Fruit fly (Drosophila melanogaster) whole organism, embryonic: Measurements from ENCODE around the gene CG15332.

Source experiments
- Antp ChIP-seq: fragments of 200-800 bp; sonication (Bioruptor generic); optimal IDR thresholded peaks from 3 replicates; lab custom pipeline; 2016; ENCODE audit warnings: missing biosample characterization, missing genetic modification characterization
- B-H1 ChIP-seq: fragments of 200-800 bp; sonication (Bioruptor generic); IDR thresholded peaks from 3 replicates; pipeline ENCODE4 v1.3.6; 2022; ENCODE audit warnings: missing biosample characterization, missing genetic modification characterization
- CG10543 ChIP-seq: fragments of 200-800 bp; sonication (Bioruptor generic); optimal IDR thresholded peaks from 3 replicates; lab custom pipeline; 2017; ENCODE audit warnings: missing biosample characterization, mild to moderate bottlenecking, missing genetic modification characterization, moderate library complexity
- CG11695 ChIP-seq: fragments of 200-800 bp; sonication (Bioruptor generic); IDR thresholded peaks from 3 replicates; pipeline ENCODE4 v1.3.6; 2022; ENCODE audit warnings: missing biosample characterization, missing genetic modification characterization
- CG12104 ChIP-seq: fragments of 200-800 bp; sonication (Bioruptor generic); optimal IDR thresholded peaks from 3 replicates; lab custom pipeline; 2016; ENCODE audit warnings: missing biosample characterization, missing genetic modification characterization
- CG12391 ChIP-seq: fragments of 200-800 bp; sonication (Bioruptor generic); optimal IDR thresholded peaks from 3 replicates; lab custom pipeline; 2018; ENCODE audit warnings: missing biosample characterization, mild to moderate bottlenecking, missing genetic modification characterization, moderate library complexity
- CG12769 ChIP-seq: fragments of 200-800 bp; sonication (Bioruptor generic); optimal IDR thresholded peaks from 2 replicates; lab custom pipeline; 2019; ENCODE audit warnings: missing biosample characterization, mild to moderate bottlenecking, missing genetic modification characterization, moderate library complexity
- CG14441 ChIP-seq: fragments of 200-800 bp; sonication (Bioruptor generic); IDR thresholded peaks from 2 replicates; pipeline ENCODE4 v1.3.6; 2022; ENCODE audit warnings: missing biosample characterization, missing genetic modification characterization
- CG30403 ChIP-seq: fragments of 200-800 bp; sonication (Bioruptor generic); optimal IDR thresholded peaks from 3 replicates; lab custom pipeline; 2016; ENCODE audit warnings: missing biosample characterization, missing genetic modification characterization
- CG3065 ChIP-seq: fragments of 200-800 bp; sonication (Bioruptor generic); optimal IDR thresholded peaks from 2 replicates; lab custom pipeline; 2016; ENCODE audit warnings: missing biosample characterization, missing genetic modification characterization
- CG31365 ChIP-seq: fragments of 200-800 bp; sonication (Bioruptor generic); optimal IDR thresholded peaks from 2 replicates; lab custom pipeline; 2018; ENCODE audit warnings: missing biosample characterization, mild to moderate bottlenecking, missing genetic modification characterization
- CG32532 ChIP-seq: fragments of 200-800 bp; sonication (Bioruptor generic); IDR thresholded peaks from 2 replicates; pipeline ENCODE4 v1.3.6; 2022; ENCODE audit warnings: missing biosample characterization, missing genetic modification characterization
- CG32772 ChIP-seq: fragments of 200-800 bp; sonication (Bioruptor generic); IDR thresholded peaks from 2 replicates; pipeline ENCODE4 v1.3.6; 2022; ENCODE audit warnings: missing biosample characterization, missing genetic modification characterization
- CG3726 ChIP-seq: fragments of 200-800 bp; sonication (Bioruptor generic); IDR thresholded peaks from 3 replicates; pipeline ENCODE4, ENCODE4 v1.3.6; 2022; ENCODE audit warnings: missing biosample characterization, missing genetic modification characterization
- CG6689 ChIP-seq: fragments of 200-800 bp; sonication (Bioruptor generic); IDR thresholded peaks from 2 replicates; pipeline ENCODE4 v1.3.6; 2022; ENCODE audit warnings: missing biosample characterization, missing genetic modification characterization
- CG6813 ChIP-seq: fragments of 200-800 bp; sonication (Bioruptor generic); optimal IDR thresholded peaks from 2 replicates; lab custom pipeline; 2017; ENCODE audit warnings: missing biosample characterization, missing genetic modification characterization, mild to moderate bottlenecking, moderate library complexity, missing genetic modification reagents
- CG7839 ChIP-seq: fragments of 200-800 bp; sonication (Bioruptor generic); optimal IDR thresholded peaks from 3 replicates; lab custom pipeline; 2018; ENCODE audit warnings: missing biosample characterization, mild to moderate bottlenecking, missing genetic modification characterization, moderate library complexity
- CG8359 ChIP-seq: fragments of 200-800 bp; sonication (Bioruptor generic); optimal IDR thresholded peaks from 2 replicates; lab custom pipeline; 2017; ENCODE audit warnings: missing biosample characterization, mild to moderate bottlenecking, missing genetic modification characterization, borderline replicate concordance
- CG8765 ChIP-seq: fragments of 200-800 bp; sonication (Bioruptor generic); IDR thresholded peaks from 2 replicates; pipeline ENCODE4 v1.3.6; 2022; ENCODE audit warnings: missing biosample characterization, missing genetic modification characterization
- CG9797 ChIP-seq: fragments of 200-800 bp; sonication (Bioruptor generic); optimal IDR thresholded peaks from 3 replicates; lab custom pipeline; 2018; ENCODE audit warnings: missing biosample characterization, mild to moderate bottlenecking, missing genetic modification characterization
- CkIIα-i1 ChIP-seq: fragments of 200-800 bp; sonication (Bioruptor generic); IDR thresholded peaks from 2 replicates; pipeline ENCODE4 v1.3.6; 2022; ENCODE audit warnings: missing biosample characterization, missing genetic modification characterization
- Hey ChIP-seq: fragments of 200-800 bp; sonication (Bioruptor generic); optimal IDR thresholded peaks from 3 replicates; lab custom pipeline; 2018; ENCODE audit warnings: missing biosample characterization, mild to moderate bottlenecking, missing genetic modification characterization
- Hr39 ChIP-seq: fragments of >200 bp; optimal IDR thresholded peaks from 2 replicates; lab custom pipeline; 2017
- Lhr ChIP-seq: fragments of 200-800 bp; sonication (Bioruptor generic); optimal IDR thresholded peaks from 3 replicates; lab custom pipeline; 2017; ENCODE audit warnings: mild to moderate bottlenecking, missing biosample characterization, missing genetic modification reagents, missing genetic modification characterization
- MTF-1 ChIP-seq: fragments of 200-800 bp; sonication (Bioruptor generic); optimal IDR thresholded peaks from 2 replicates; lab custom pipeline; 2018; ENCODE audit warnings: missing biosample characterization, mild to moderate bottlenecking, missing genetic modification characterization, borderline replicate concordance
- Max ChIP-seq: fragments of 200-800 bp; sonication (Bioruptor generic); optimal IDR thresholded peaks from 2 replicates; lab custom pipeline; 2016; ENCODE audit warnings: missing biosample characterization, mild to moderate bottlenecking, missing genetic modification characterization
- Mrtf ChIP-seq: fragments of 200-800 bp; sonication (Bioruptor generic); IDR thresholded peaks from 3 replicates; pipeline ENCODE4 v1.3.6; 2022; ENCODE audit warnings: missing biosample characterization, missing genetic modification characterization
- Nf-YC ChIP-seq: fragments of 200-800 bp; optimal IDR thresholded peaks from 3 replicates; lab custom pipeline; 2019; ENCODE audit warnings: missing biosample characterization, mild to moderate bottlenecking, missing genetic modification characterization, moderate library complexity
- Trl ChIP-seq, 3 experiments: fragments of >200 bp in 2 of 3; fragments of 200-800 bp in 1 of 3; sonication (Bioruptor generic) in 1 of 3; optimal IDR thresholded peaks; 2 replicates in 1 of 3; 3 replicates in 2 of 3; lab custom pipeline; 2016 to 2017; ENCODE audit warnings: missing biosample characterization in 1 of 3, missing genetic modification characterization in 1 of 3
- chm ChIP-seq: fragments of 200-800 bp; sonication (Bioruptor generic); IDR thresholded peaks from 2 replicates; pipeline ENCODE4 v1.3.6; 2022; ENCODE audit warnings: missing biosample characterization, missing genetic modification characterization
- cwo ChIP-seq: fragments of 200-800 bp; sonication (Bioruptor generic); optimal IDR thresholded peaks from 3 replicates; lab custom pipeline; 2017; ENCODE audit warnings: missing biosample characterization, missing genetic modification characterization, mild to moderate bottlenecking, moderate library complexity, missing genetic modification reagents
- dan ChIP-seq: fragments of 200-800 bp; sonication (Bioruptor generic); IDR thresholded peaks from 2 replicates; pipeline ENCODE4 v1.3.6; 2022; ENCODE audit warnings: missing biosample characterization, missing genetic modification characterization
- ems ChIP-seq: fragments of 200-800 bp; sonication (Bioruptor generic); optimal IDR thresholded peaks from 3 replicates; lab custom pipeline; 2016; ENCODE audit warnings: missing biosample characterization, missing genetic modification characterization
- en ChIP-seq: fragments of 200-800 bp; sonication (Bioruptor generic); optimal IDR thresholded peaks from 2 replicates; lab custom pipeline; 2016; ENCODE audit warnings: missing biosample characterization, missing genetic modification characterization
- gro ChIP-seq: fragments of 200-800 bp; sonication (Bioruptor generic); optimal IDR thresholded peaks from 2 replicates; lab custom pipeline; 2016; ENCODE audit warnings: missing biosample characterization, missing genetic modification characterization
- ind ChIP-seq: fragments of 200-800 bp; sonication (Bioruptor generic); optimal IDR thresholded peaks from 3 replicates; lab custom pipeline; 2016; ENCODE audit warnings: missing biosample characterization, missing genetic modification characterization
- klu ChIP-seq: fragments of 200-800 bp; sonication (Bioruptor generic); IDR thresholded peaks from 2 replicates; pipeline ENCODE4 v1.3.6; 2022; ENCODE audit warnings: missing biosample characterization, missing genetic modification characterization
- mld ChIP-seq: fragments of 200-800 bp; sonication (Bioruptor generic); IDR thresholded peaks from 3 replicates; pipeline ENCODE4 v1.3.6; 2022; ENCODE audit warnings: missing biosample characterization, missing genetic modification characterization; ENCODE audit not compliant: partially characterized antibody
- nmo ChIP-seq: fragments of 200-800 bp; sonication (Bioruptor generic); optimal IDR thresholded peaks from 2 replicates; lab custom pipeline; 2018; ENCODE audit warnings: missing biosample characterization, mild to moderate bottlenecking, missing genetic modification characterization, moderate library complexity
- oc ChIP-seq: fragments of 200-800 bp; sonication (Bioruptor generic); optimal IDR thresholded peaks from 2 replicates; lab custom pipeline; 2018; ENCODE audit warnings: missing biosample characterization, mild to moderate bottlenecking, missing genetic modification characterization, moderate library complexity
- onecut ChIP-seq: fragments of 200-800 bp; sonication (Bioruptor generic); IDR thresholded peaks from 2 replicates; pipeline ENCODE4 v1.3.6; 2022; ENCODE audit warnings: missing biosample characterization, missing genetic modification characterization
- otp ChIP-seq: fragments of 200-800 bp; sonication (Bioruptor generic); IDR thresholded peaks from 3 replicates; pipeline ENCODE4, ENCODE4 v1.3.6; 2022; ENCODE audit warnings: missing biosample characterization, missing genetic modification characterization
- sc ChIP-seq, 3 experiments: fragments of >200 bp in 2 of 3; fragments of 200-800 bp in 1 of 3; sonication (Bioruptor generic) in 1 of 3; optimal IDR thresholded peaks; 2 replicates in 2 of 3; 3 replicates in 1 of 3; lab custom pipeline; 2017; ENCODE audit warnings: mild to moderate bottlenecking in 1 of 3, missing biosample characterization in 1 of 3, missing genetic modification characterization in 1 of 3, missing genetic modification reagents in 1 of 3
- sd ChIP-seq: fragments of 200-800 bp; sonication (Bioruptor generic); optimal IDR thresholded peaks from 3 replicates; lab custom pipeline; 2018; ENCODE audit warnings: missing biosample characterization, mild to moderate bottlenecking, missing genetic modification characterization, moderate library complexity
- shn ChIP-seq: fragments of 200-800 bp; sonication (Bioruptor generic); optimal IDR thresholded peaks from 3 replicates; lab custom pipeline; 2016; ENCODE audit warnings: missing biosample characterization, missing genetic modification characterization
- slbo ChIP-seq: fragments of 200-800 bp; sonication (Bioruptor generic); IDR thresholded peaks from 2 replicates; pipeline ENCODE4 v1.3.6; 2022; ENCODE audit warnings: missing biosample characterization, missing genetic modification characterization
- sqz ChIP-seq: fragments of 200-800 bp; sonication (Bioruptor generic); optimal IDR thresholded peaks from 3 replicates; lab custom pipeline; 2018; ENCODE audit warnings: missing biosample characterization, mild to moderate bottlenecking, missing genetic modification characterization
- tio ChIP-seq: fragments of 200-800 bp; sonication (Bioruptor generic); optimal IDR thresholded peaks from 2 replicates; lab custom pipeline; 2017; ENCODE audit warnings: missing biosample characterization, missing genetic modification characterization, inconsistent platforms
- unpg ChIP-seq: fragments of 200-800 bp; sonication (Bioruptor generic); optimal IDR thresholded peaks from 3 replicates; lab custom pipeline; 2018; ENCODE audit warnings: missing biosample characterization, mild to moderate bottlenecking, missing genetic modification characterization, moderate library complexity
- vnd ChIP-seq: fragments of 200-800 bp; sonication (Bioruptor generic); IDR thresholded peaks from 3 replicates; pipeline ENCODE4 v1.3.6; 2022; ENCODE audit warnings: missing biosample characterization, missing genetic modification characterization; ENCODE audit not compliant: partially characterized antibody

The CG15332 gene

DNA sequence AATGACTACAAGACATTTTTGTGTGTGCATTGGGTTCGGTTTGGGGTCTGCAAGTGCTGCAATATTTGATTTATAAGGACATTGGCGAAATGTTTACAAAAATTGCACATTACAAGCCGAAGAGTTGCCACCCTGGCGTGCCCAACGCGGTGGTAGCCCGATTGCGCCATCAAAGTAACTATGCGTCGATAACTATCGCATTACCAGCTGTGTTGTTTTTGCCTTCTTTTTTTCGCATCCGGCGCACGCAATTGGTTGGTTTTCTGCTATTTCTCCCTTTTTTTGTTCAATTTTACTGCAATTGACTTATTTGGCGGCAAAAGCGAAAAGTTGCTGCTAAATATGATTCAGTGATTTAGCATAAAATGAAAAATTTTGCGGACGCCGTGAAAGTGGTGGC is 21.1 kb downstream of the CG15332 start, which contains the start of gene RpS14b (continued):
- peak; percentile 41 for TF ChIP-seq CG31365 (tag; lab: Kevin White, UChicago)
- peak; percentile 35 for TF ChIP-seq cwo (GFP tag; lab: Kevin White, UChicago)
- TF ChIP-seq dan: no peak
- peak; percentile 82 for TF ChIP-seq chm (GFP tag; lab: Robert Waterston, UW)
- peak; percentile 69 for TF ChIP-seq Nf-YC
- peak; percentile 51 for TF ChIP-seq Lhr (GFP tag; lab: Kevin White, UChicago)
- no peak for TF ChIP-seq oc (tag; lab: Kevin White, UChicago)
- TF ChIP-seq Hr39 (lab: Kevin White, UChicago): no peak
- TF ChIP-seq Antp (GFP tag; lab: Kevin White, UChicago): peak; percentile 54
- TF ChIP-seq CG11695 (GFP tag; lab: Robert Waterston, UW): no peak
- no peak for TF ChIP-seq B-H1 (GFP tag; lab: Robert Waterston, UW)
- TF ChIP-seq CG32532 (GFP tag; lab: Robert Waterston, UW): peak; percentile 83
- peak; percentile 40 for TF ChIP-seq shn
- TF ChIP-seq Mrtf (GFP tag; lab: Robert Waterston, UW): 0 out of 3 replicates have a peak, but pooled peaks have one; percentile 43
- no peak for TF ChIP-seq CG6689 (GFP tag; lab: Robert Waterston, UW)
- peak; percentile 23; the same call in 1 of the 2 replicates for TF ChIP-seq klu (GFP tag; lab: Robert Waterston, UW)
- TF ChIP-seq tio (GFP tag; lab: Kevin White, UChicago): no peak
- TF ChIP-seq CkIIα-i1 (GFP tag; lab: Robert Waterston, UW): 0 out of 2 replicates have a peak, but pooled peaks have one; percentile 26
- peak; percentile 48 for TF ChIP-seq CG30403
- TF ChIP-seq mld (GFP tag; lab: Robert Waterston, UW): peak; percentile 52; the same call in 2 of the 3 replicates
- TF ChIP-seq CG9797 (GFP tag; lab: Kevin White, UChicago): peak; percentile 48
- peak; percentile 64 for TF ChIP-seq CG14441 (GFP tag; lab: Robert Waterston, UW)
- TF ChIP-seq slbo (GFP tag; lab: Robert Waterston, UW): peak; percentile 75
- TF ChIP-seq CG3726 (GFP tag; lab: Robert Waterston, UW): no peak
- peak; percentile 52 for TF ChIP-seq Hey
- peak; percentile 21 for TF ChIP-seq sd
- TF ChIP-seq CG7839 (tag; lab: Kevin White, UChicago): peak; percentile 31
- peak; percentile 76 for TF ChIP-seq CG10543
- peak; percentile 40 for TF ChIP-seq ind (GFP tag; lab: Kevin White, UChicago)
- peak; percentile 51 for TF ChIP-seq unpg (GFP tag; lab: Kevin White, UChicago)
- no peak; the same call in 1 of the 2 replicates for TF ChIP-seq CG8765
- no peak for TF ChIP-seq en (GFP tag; lab: Kevin White, UChicago)
- peak; percentile 72 for TF ChIP-seq gro
- no peak for TF ChIP-seq CG8359 (GFP tag; lab: Kevin White, UChicago)
- TF ChIP-seq Max (GFP tag; lab: Kevin White, UChicago): peak; percentile 51
- peak; percentile 47 for TF ChIP-seq CG6813 (GFP tag; lab: Kevin White, UChicago)
- TF ChIP-seq Trl (optimal IDR thresholded peaks at IDR 0.05; lab: Kevin White, UChicago): no peak
- TF ChIP-seq Trl (GFP tag; optimal IDR thresholded peaks at IDR 0.05; lab: Kevin White, UChicago): peak; percentile 69
- TF ChIP-seq sc (optimal IDR thresholded peaks at IDR 0.05; lab: Kevin White, UChicago): no peak
- peak; percentile 8 for TF ChIP-seq sc (GFP tag; optimal IDR thresholded peaks at IDR 0.05; lab: Kevin White, UChicago)
- TF ChIP-seq CG32772 (GFP tag; lab: Robert Waterston, UW): peak; percentile 60
- TF ChIP-seq CG3065: no peak
- TF ChIP-seq nmo: peak; percentile 30
- TF ChIP-seq CG12391 (tag; lab: Kevin White, UChicago): peak; percentile 45
- TF ChIP-seq MTF-1 (GFP tag; lab: Kevin White, UChicago): peak; percentile 65
- peak; percentile 68; the same call in 2 of the 3 replicates for TF ChIP-seq otp (GFP tag; lab: Robert Waterston, UW)
- TF ChIP-seq CG12769 (tag; lab: Kevin White, UChicago): peak; percentile 37
- no peak for TF ChIP-seq CG12104 (GFP tag; lab: Kevin White, UChicago)
- TF ChIP-seq sqz (GFP tag; lab: Kevin White, UChicago): peak; percentile 77
- peak; percentile 69 for TF ChIP-seq onecut (GFP tag; lab: Robert Waterston, UW)
- TF ChIP-seq ems (GFP tag; lab: Kevin White, UChicago): peak; percentile 41
- TF ChIP-seq vnd (GFP tag; lab: Robert Waterston, UW): peak; percentile 66
